Worm (Caenorhabditis elegans) whole organism, early embryonic: Measurements from ENCODE around the gene fbxl-3.

Experiments
- ama-1 ChIP-seq: fragments of 150-350 bp; optimal IDR thresholded peaks from 2 replicates; lab custom pipeline; 2014
- flt-1 ChIP-seq: fragments of 200-800 bp; sonication (Bioruptor generic); IDR thresholded peaks from 2 replicates; pipeline ENCODE4 v1.3.6; 2022; ENCODE audit warnings: missing genetic modification characterization, missing compliant biosample characterization
- tbx-37 ChIP-seq: fragments of 200-800 bp; sonication (Bioruptor generic); conservative IDR thresholded peaks from 2 replicates; pipeline ENCODE4 v1.3.6; 2022; ENCODE audit warnings: missing genetic modification reagents, missing genetic modification characterization, missing compliant biosample characterization

ce11 chrII:5414040-5414439, 15.3 kb upstream of the fbxl-3 start, which contains the start of the genes EEED8.14 and EEED8.3:
- TF ChIP-seq tbx-37 (GFP tag; lab: Robert Waterston, UW), result no peak
- TF ChIP-seq flt-1 (GFP tag; lab: Robert Waterston, UW), result no peak
- TF ChIP-seq ama-1 (lab: Kevin White, UChicago), result no peak
